Worm (Caenorhabditis elegans) whole organism, L1 larva: ENCODE data around the gene nspg-10.

Experiments used
- C04F5.9 ChIP-seq: sonication (generic microtip); optimal IDR thresholded peaks from 2 replicates; lab custom pipeline; 2016; ENCODE audit warnings: missing genetic modification characterization, missing compliant biosample characterization
- C16A3.4 ChIP-seq: fragments of 150-350 bp; optimal IDR thresholded peaks from 2 replicates; lab custom pipeline; 2014; ENCODE audit warnings: missing biosample characterization, missing genetic modification characterization
- Y116A8C.19 ChIP-seq: sonication (generic microtip); optimal IDR thresholded peaks from 2 replicates; lab custom pipeline; 2016; ENCODE audit warnings: missing compliant biosample characterization, missing genetic modification characterization, borderline replicate concordance
- aha-1 ChIP-seq: fragments of 150-350 bp; optimal IDR thresholded peaks from 2 replicates; lab custom pipeline; 2014; ENCODE audit warnings: missing biosample characterization, missing genetic modification characterization
- blmp-1 ChIP-seq: fragments of 150-350 bp; optimal IDR thresholded peaks from 2 replicates; lab custom pipeline; 2014; ENCODE audit warnings: missing biosample characterization, missing genetic modification characterization
- ceh-63 ChIP-seq: fragments of 200-800 bp; sonication (Bioruptor generic); optimal IDR thresholded peaks from 2 replicates; lab custom pipeline; 2018; ENCODE audit warnings: mild to moderate bottlenecking, missing genetic modification characterization, missing compliant biosample characterization
- ceh-8 ChIP-seq: fragments of 200-800 bp; sonication (Bioruptor generic); optimal IDR thresholded peaks from 2 replicates; lab custom pipeline; 2018; ENCODE audit warnings: mild to moderate bottlenecking, missing genetic modification characterization, moderate library complexity, missing compliant biosample characterization
- ceh-82 ChIP-seq, 3 experiments: fragments of 150-350 bp in 1 of 3; sonication (generic microtip) in 2 of 3; optimal IDR thresholded peaks; 2 replicates each; lab custom pipeline; 2014 to 2017; ENCODE audit warnings: missing biosample characterization in 3 of 3, missing genetic modification characterization in 3 of 3
- ceh-88 ChIP-seq: fragments of 200-800 bp; sonication (Bioruptor generic); IDR thresholded peaks from 2 replicates; pipeline ENCODE4 v1.3.6; 2022; ENCODE audit warnings: missing genetic modification characterization, missing compliant biosample characterization
- dpl-1 ChIP-seq, 3 experiments: fragments of 150-350 bp in 2 of 3; sonication (generic microtip) in 1 of 3; optimal IDR thresholded peaks; 2 replicates each; lab custom pipeline; 2014 to 2017; ENCODE audit warnings: missing biosample characterization in 3 of 3, missing genetic modification characterization in 3 of 3, missing genetic modification reagents in 3 of 3
- dsc-1 ChIP-seq: sonication (generic microtip); optimal IDR thresholded peaks from 2 replicates; lab custom pipeline; 2016; ENCODE audit warnings: mild to moderate bottlenecking, missing genetic modification characterization, missing compliant biosample characterization
- egl-27 ChIP-seq, 2 experiments: fragments of 150-350 bp in 1 of 2; sonication (generic microtip); optimal IDR thresholded peaks; 3 replicates each; lab custom pipeline; 2017 to 2018; ENCODE audit warnings: missing biosample characterization in 2 of 2, missing genetic modification characterization in 2 of 2, missing genetic modification reagents in 2 of 2
- elt-3 ChIP-seq, 6 experiments: fragments of 150-350 bp in 1 of 6; sonication (generic microtip); optimal IDR thresholded peaks; 2 replicates each; lab custom pipeline; 2017 to 2018; ENCODE audit warnings: missing biosample characterization in 6 of 6, missing genetic modification characterization in 6 of 6, inconsistent platforms in 1 of 6
- fkh-10 ChIP-seq: sonication (generic microtip); optimal IDR thresholded peaks from 2 replicates; lab custom pipeline; 2017; ENCODE audit warnings: missing biosample characterization, missing genetic modification reagents, missing genetic modification characterization
- fkh-8 ChIP-seq: sonication (generic microtip); optimal IDR thresholded peaks from 2 replicates; lab custom pipeline; 2016; ENCODE audit warnings: mild to moderate bottlenecking, missing genetic modification characterization, missing compliant biosample characterization
- fos-1 ChIP-seq: fragments of 150-350 bp; optimal IDR thresholded peaks from 2 replicates; lab custom pipeline; 2014; ENCODE audit warnings: missing biosample characterization, missing genetic modification characterization
- grh-1 ChIP-seq: fragments of 200-800 bp; sonication (Bioruptor generic); IDR thresholded peaks from 2 replicates; pipeline ENCODE4 v1.3.6; 2022; ENCODE audit warnings: missing genetic modification reagents, missing genetic modification characterization, missing compliant biosample characterization
- hlh-17 ChIP-seq: fragments of 200-800 bp; sonication (Bioruptor generic); optimal IDR thresholded peaks from 2 replicates; lab custom pipeline; 2018; ENCODE audit warnings: missing genetic modification characterization, mild to moderate bottlenecking, missing compliant biosample characterization, moderate library complexity, borderline replicate concordance
- hlh-4 ChIP-seq: sonication (generic microtip); optimal IDR thresholded peaks from 2 replicates; lab custom pipeline; 2016; ENCODE audit warnings: mild to moderate bottlenecking, missing genetic modification characterization, missing compliant biosample characterization
- irx-1 ChIP-seq: sonication (generic microtip); optimal IDR thresholded peaks from 2 replicates; lab custom pipeline; 2016; ENCODE audit warnings: missing genetic modification characterization, missing compliant biosample characterization
- isw-1 ChIP-seq: fragments of 200-800 bp; sonication (Bioruptor generic); IDR thresholded peaks from 2 replicates; pipeline ENCODE4 v1.3.6; 2022; ENCODE audit warnings: missing genetic modification characterization, missing compliant biosample characterization
- lin-13 ChIP-seq: fragments of 150-350 bp; optimal IDR thresholded peaks from 2 replicates; lab custom pipeline; 2014; ENCODE audit warnings: missing biosample characterization, missing genetic modification reagents, missing genetic modification characterization
- lin-35 ChIP-seq, 2 experiments: fragments of 150-350 bp; optimal IDR thresholded peaks; 2 replicates each; lab custom pipeline; 2014; ENCODE audit warnings: missing biosample characterization in 2 of 2, missing genetic modification characterization in 2 of 2, missing genetic modification reagents in 2 of 2
- lin-39 ChIP-seq: fragments of 150-350 bp; optimal IDR thresholded peaks from 2 replicates; lab custom pipeline; 2014; ENCODE audit warnings: missing biosample characterization, missing genetic modification reagents, missing genetic modification characterization
- mab-9 ChIP-seq: fragments of 200-800 bp; sonication (Bioruptor generic); IDR thresholded peaks from 2 replicates; pipeline ENCODE4 v1.3.6; 2022; ENCODE audit warnings: missing genetic modification reagents, missing genetic modification characterization, missing compliant biosample characterization
- mdl-1 ChIP-seq, 2 experiments: fragments of 150-350 bp; optimal IDR thresholded peaks; 2 replicates each; lab custom pipeline; 2014 to 2017; ENCODE audit warnings: missing biosample characterization in 2 of 2, missing genetic modification characterization in 2 of 2, inconsistent platforms in 1 of 2
- mep-1 ChIP-seq: fragments of 150-350 bp; optimal IDR thresholded peaks from 2 replicates; lab custom pipeline; 2014; ENCODE audit warnings: missing biosample characterization, missing genetic modification characterization
- nhr-11 ChIP-seq: fragments of 150-350 bp; optimal IDR thresholded peaks from 2 replicates; lab custom pipeline; 2014; ENCODE audit warnings: missing biosample characterization, missing genetic modification characterization
- nhr-12 ChIP-seq: sonication (generic microtip); optimal IDR thresholded peaks from 2 replicates; lab custom pipeline; 2017; ENCODE audit warnings: missing biosample characterization, missing genetic modification characterization
- nhr-19 ChIP-seq: fragments of 200-800 bp; sonication (Bioruptor generic); conservative IDR thresholded peaks from 2 replicates; pipeline ENCODE4 v1.3.6; 2022; ENCODE audit warnings: missing genetic modification characterization, missing compliant biosample characterization
- nhr-20 ChIP-seq: sonication (generic microtip); optimal IDR thresholded peaks from 2 replicates; lab custom pipeline; 2016; ENCODE audit warnings: mild to moderate bottlenecking, missing genetic modification characterization, missing compliant biosample characterization
- nhr-28 ChIP-seq: fragments of 150-350 bp; optimal IDR thresholded peaks from 2 replicates; lab custom pipeline; 2014; ENCODE audit warnings: missing biosample characterization, missing genetic modification characterization
- nhr-47 ChIP-seq: sonication (generic microtip); optimal IDR thresholded peaks from 2 replicates; lab custom pipeline; 2016; ENCODE audit warnings: mild to moderate bottlenecking, missing genetic modification characterization, moderate library complexity, missing compliant biosample characterization
- nhr-76 ChIP-seq: sonication (generic microtip); optimal IDR thresholded peaks from 2 replicates; lab custom pipeline; 2017; ENCODE audit warnings: missing biosample characterization, missing genetic modification characterization
- nhr-77 ChIP-seq: fragments of 150-350 bp; optimal IDR thresholded peaks from 2 replicates; lab custom pipeline; 2014; ENCODE audit warnings: missing biosample characterization, missing genetic modification characterization
- nhr-84 ChIP-seq: sonication (generic microtip); optimal IDR thresholded peaks from 2 replicates; lab custom pipeline; 2017; ENCODE audit warnings: missing biosample characterization, missing genetic modification characterization
- nhr-85 ChIP-seq: sonication (generic microtip); peaks from one replicate; lab custom pipeline; 2016; ENCODE audit warnings: missing genetic modification characterization, inconsistent platforms, missing compliant biosample characterization
- nhr-90 ChIP-seq: sonication (generic microtip); optimal IDR thresholded peaks from 2 replicates; lab custom pipeline; 2016; ENCODE audit warnings: mild to moderate bottlenecking, missing genetic modification characterization, missing compliant biosample characterization; ENCODE audit not compliant: poor library complexity
- pag-3 ChIP-seq: sonication (generic microtip); optimal IDR thresholded peaks from 2 replicates; lab custom pipeline; 2017; ENCODE audit warnings: missing genetic modification characterization, mild to moderate bottlenecking, missing compliant biosample characterization, antibody characterized with exemption, borderline replicate concordance; ENCODE audit not compliant: insufficient read depth
- pax-3 ChIP-seq: fragments of 200-800 bp; sonication (Bioruptor generic); optimal IDR thresholded peaks from 2 replicates; lab custom pipeline; 2018; ENCODE audit warnings: mild to moderate bottlenecking, missing genetic modification characterization, moderate library complexity, missing compliant biosample characterization
- skn-1 ChIP-seq: fragments of 150-350 bp; optimal IDR thresholded peaks from 2 replicates; lab custom pipeline; 2014; ENCODE audit warnings: missing biosample characterization, missing genetic modification characterization
- snu-23 ChIP-seq: sonication (generic microtip); optimal IDR thresholded peaks from 2 replicates; lab custom pipeline; 2016; ENCODE audit warnings: missing genetic modification characterization, missing compliant biosample characterization
- sox-4 ChIP-seq: sonication (generic microtip); optimal IDR thresholded peaks from 2 replicates; lab custom pipeline; 2016; ENCODE audit warnings: missing genetic modification characterization, missing compliant biosample characterization
- tbx-2 ChIP-seq: sonication (generic microtip); optimal IDR thresholded peaks from 2 replicates; lab custom pipeline; 2016; ENCODE audit warnings: missing genetic modification characterization, missing compliant biosample characterization
- tlp-1 ChIP-seq: fragments of 150-350 bp; optimal IDR thresholded peaks from 2 replicates; lab custom pipeline; 2014; ENCODE audit warnings: missing biosample characterization, missing genetic modification characterization
- unc-130 ChIP-seq: fragments of 150-350 bp; optimal IDR thresholded peaks from 2 replicates; lab custom pipeline; 2017; ENCODE audit warnings: missing biosample characterization, missing genetic modification characterization, inconsistent platforms
- unc-30 ChIP-seq: sonication (generic microtip); optimal IDR thresholded peaks from 2 replicates; lab custom pipeline; 2017; ENCODE audit warnings: missing biosample characterization, missing genetic modification characterization
- unc-62 ChIP-seq: fragments of 150-350 bp; optimal IDR thresholded peaks from 2 replicates; lab custom pipeline; 2014; ENCODE audit warnings: missing biosample characterization, missing genetic modification reagents, missing genetic modification characterization
- unc-98 ChIP-seq: fragments of 200-800 bp; sonication (Bioruptor generic); IDR thresholded peaks from 2 replicates; pipeline ENCODE4 v1.3.6; 2022; ENCODE audit warnings: missing genetic modification characterization, missing compliant biosample characterization
- xbp-1 ChIP-seq: sonication (generic microtip); optimal IDR thresholded peaks from 2 replicates; lab custom pipeline; 2016; ENCODE audit warnings: missing genetic modification characterization, missing compliant biosample characterization
- zag-1 ChIP-seq: fragments of 150-350 bp; optimal IDR thresholded peaks from 2 replicates; lab custom pipeline; 2014; ENCODE audit warnings: missing biosample characterization, missing genetic modification characterization
- ztf-11 ChIP-seq, 2 experiments: sonication (generic microtip); optimal IDR thresholded peaks; 2 replicates each; lab custom pipeline; 2016 to 2017; ENCODE audit warnings: missing genetic modification characterization in 2 of 2, missing biosample characterization in 1 of 2, missing compliant biosample characterization in 1 of 2
- ztf-4 ChIP-seq: fragments of 150-350 bp; optimal IDR thresholded peaks from 2 replicates; lab custom pipeline; 2014; ENCODE audit warnings: missing biosample characterization, missing genetic modification characterization

The nspg-10 gene

DNA sequence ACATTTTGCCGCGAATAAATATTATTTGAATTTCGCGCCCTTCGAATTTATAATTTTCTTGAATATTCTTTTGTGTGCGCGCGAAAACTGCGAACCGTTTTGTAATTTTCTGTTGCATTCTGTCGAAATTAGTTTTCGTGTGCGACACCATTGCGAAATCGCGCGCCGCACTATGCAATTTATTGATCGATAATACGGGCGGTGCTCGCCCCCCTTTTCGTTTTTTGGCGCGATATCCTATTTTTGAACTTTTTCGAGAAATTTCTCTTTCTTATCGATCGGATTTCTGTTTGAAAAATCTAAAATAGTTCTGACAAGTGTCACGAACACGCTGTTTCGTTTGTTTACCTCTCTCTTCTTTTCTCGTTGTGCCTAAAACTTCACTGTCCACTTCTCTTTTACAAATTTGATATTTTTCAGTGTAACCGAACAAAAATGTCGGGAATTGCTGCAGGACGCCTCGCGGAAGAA, 45.1 kb downstream of the nspg-10 start, which contains the start of gene ubc-9 (continued):
- TF ChIP-seq lin-39 (tag; lab: Kevin White, UChicago) (no peak), aha-1 (tag; lab: Kevin White, UChicago) (peak; percentile 13), nhr-28 (tag; lab: Kevin White, UChicago) (no peak), pax-3 (peak; percentile 56), hlh-4 (tag; lab: Kevin White, UChicago) (no peak), zag-1 (tag; lab: Kevin White, UChicago) (no peak), egl-27 (tag; optimal IDR thresholded peaks at IDR 0.05; lab: Kevin White, UChicago) (no peak), unc-62 (GFP tag; lab: Kevin White, UChicago) (no peak), Y116A8C.19 (no peak), nhr-19 (peak; percentile 81), snu-23 (GFP tag; lab: Kevin White, UChicago) (peak; percentile 88), skn-1 (tag; lab: Kevin White, UChicago) (peak; percentile 56), mab-9 (GFP tag; lab: Robert Waterston, UW) (no peak), xbp-1 (tag; lab: Kevin White, UChicago) (peak; percentile 70), nhr-76 (tag; lab: Kevin White, UChicago) (no peak), unc-30 (tag; lab: Kevin White, UChicago) (no peak), ceh-82 (tag; optimal IDR thresholded peaks at IDR 0.05; lab: Kevin White, UChicago) (peak in 2 of 3 experiments; percentile 65 to 80), irx-1 (tag; lab: Kevin White, UChicago) (peak; percentile 22), ztf-4 (tag; lab: Kevin White, UChicago) (peak; percentile 26), nhr-90 (tag; lab: Kevin White, UChicago) (peak; percentile 77), unc-130 (tag; lab: Kevin White, UChicago) (no peak), nhr-12 (tag; lab: Kevin White, UChicago) (no peak), C16A3.4 (tag; lab: Kevin White, UChicago) (peak; percentile 73), isw-1 (GFP tag; lab: Robert Waterston, UW) (peak; percentile 69), fkh-8 (tag; lab: Kevin White, UChicago) (peak; percentile 72), fos-1 (tag; lab: Kevin White, UChicago) (no peak), lin-13 (GFP tag; lab: Kevin White, UChicago) (peak; percentile 88), nhr-11 (tag; lab: Kevin White, UChicago) (no peak), lin-35 (GFP tag; optimal IDR thresholded peaks at IDR 0.05; lab: Kevin White, UChicago) (peak; percentile 77 to 85), tbx-2 (tag; lab: Kevin White, UChicago) (peak; percentile 78), unc-98 (no peak), ceh-88 (GFP tag; lab: Robert Waterston, UW) (no peak), elt-3 (tag; optimal IDR thresholded peaks at IDR 0.05; lab: Kevin White, UChicago) (peak in 2 of 6 experiments; percentile 18 to 25), blmp-1 (tag; lab: Kevin White, UChicago) (peak; percentile 49), nhr-85 (tag; lab: Kevin White, UChicago) (peak; percentile 85), nhr-77 (peak; percentile 43), nhr-20 (tag; lab: Kevin White, UChicago) (peak; percentile 83), grh-1 (GFP tag; lab: Robert Waterston, UW) (peak; percentile 59), nhr-84 (no peak), ztf-11 (tag; optimal IDR thresholded peaks at IDR 0.05; lab: Kevin White, UChicago) (peak in 1 of 2 experiments; percentile 15), mdl-1 (tag; optimal IDR thresholded peaks at IDR 0.05; lab: Kevin White, UChicago) (peak in 1 of 2 experiments; percentile 33), pag-3 (tag; lab: Kevin White, UChicago) (no peak), sox-4 (tag; lab: Kevin White, UChicago) (peak; percentile 35), tlp-1 (tag; lab: Kevin White, UChicago) (no peak), hlh-17 (GFP tag; lab: Kevin White, UChicago) (no peak), fkh-10 (GFP tag; lab: Kevin White, UChicago) (no peak), dpl-1 (GFP tag; optimal IDR thresholded peaks at IDR 0.05; lab: Kevin White, UChicago) (peak; percentile 69 to 80 (median 72)), dsc-1 (tag; lab: Kevin White, UChicago) (peak; percentile 72), nhr-47 (tag; lab: Kevin White, UChicago) (peak; percentile 82), ceh-8 (no peak), C04F5.9 (tag; lab: Kevin White, UChicago) (peak; percentile 30), mep-1 (tag; lab: Kevin White, UChicago) (peak; percentile 51), ceh-63 (GFP tag; lab: Kevin White, UChicago) (no peak)
